Worm (Caenorhabditis elegans): ENCODE measurements around the gene pink-1.

Gene pink-1

ce11 chrII:5373275-5374047, 22.0 kb downstream of the pink-1 start, which contains the start of the genes agt-2 and F09E5.3 (continued):
- peak; percentile 88 for TF ChIP-seq nfya-1 (tag; optimal IDR thresholded peaks at IDR 0.05; ENCODE audit: insufficient read depth)
- TF ChIP-seq R02D3.7 (tag; optimal IDR thresholded peaks at IDR 0.05): peak; percentile 75
- TF ChIP-seq nhr-77 (tag; optimal IDR thresholded peaks at IDR 0.05): peak; percentile 4
- TF ChIP-seq ama-1 (optimal IDR thresholded peaks at IDR 0.05): peak; percentile 77
- TF ChIP-seq tbx-2 (tag; optimal IDR thresholded peaks at IDR 0.05): peak; percentile 73

DNA sequence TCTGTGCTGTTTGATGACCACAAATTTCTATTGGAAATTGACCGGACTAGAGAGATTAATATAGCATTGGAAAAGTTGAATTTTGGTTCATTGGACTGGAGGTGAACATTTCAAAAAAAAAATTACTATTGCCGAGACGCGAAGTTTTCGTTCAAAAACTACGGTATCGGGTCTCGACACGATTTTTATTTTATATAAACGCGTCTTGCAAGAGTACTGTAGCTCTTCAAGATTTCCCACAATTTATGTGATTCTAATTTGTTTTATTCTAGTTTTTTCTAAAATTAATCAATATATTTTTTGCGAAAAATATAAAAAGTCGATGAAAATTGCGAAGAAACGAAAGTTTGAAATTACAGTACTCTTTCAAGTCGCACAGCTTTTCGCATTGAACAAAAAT, 24.9 kb downstream of the pink-1 start, which contains the start of gene F09E5.12:
Gene F09E5.12, minus strand, starts transcription at position 101 of the 400 bp plus-strand sequence.
- TF ChIP-seq nhr-25 (tag; optimal IDR thresholded peaks at IDR 0.05) (no peak), skn-1 (tag; optimal IDR thresholded peaks at IDR 0.05) (no peak), fos-1 (tag; optimal IDR thresholded peaks at IDR 0.05) (no peak), ZK546.5 (tag; optimal IDR thresholded peaks at IDR 0.05) (no peak), zag-1 (tag; optimal IDR thresholded peaks at IDR 0.05) (no peak), nhr-23 (tag; optimal IDR thresholded peaks at IDR 0.05) (no peak), nhr-237 (tag; optimal IDR thresholded peaks at IDR 0.05) (no peak), sea-2 (GFP tag; optimal IDR thresholded peaks at IDR 0.05) (no peak), lin-39 (tag; optimal IDR thresholded peaks at IDR 0.05) (no peak), R02D3.7 (tag; optimal IDR thresholded peaks at IDR 0.05) (no peak), pqm-1 (tag; optimal IDR thresholded peaks at IDR 0.05) (no peak), nhr-28 (tag; optimal IDR thresholded peaks at IDR 0.05) (no peak), fkh-10 (GFP tag; optimal IDR thresholded peaks at IDR 0.05) (no peak), egl-27 (tag; optimal IDR thresholded peaks at IDR 0.05) (no peak), elt-2 (tag; optimal IDR thresholded peaks at IDR 0.05) (no peak)

DNA sequence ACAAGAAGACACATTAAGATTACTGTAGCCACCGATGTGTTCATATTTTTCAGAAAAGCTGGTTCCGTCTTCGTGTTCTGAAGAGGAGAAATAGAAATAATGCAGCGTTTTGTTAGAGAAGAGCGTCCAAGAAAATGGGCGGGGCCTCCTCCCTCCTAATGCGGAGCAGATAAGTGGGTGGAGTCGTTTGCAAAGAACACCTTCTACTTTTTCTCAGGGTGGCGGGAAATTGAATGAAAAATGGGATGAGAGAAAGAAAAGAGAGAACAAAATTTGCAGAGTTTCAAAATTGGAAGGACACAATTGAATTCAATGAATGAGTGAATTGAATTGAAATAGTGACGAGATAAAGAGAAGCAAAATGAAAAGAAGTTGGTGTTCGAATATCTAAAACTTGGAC, 29.8 kb downstream of the pink-1 start, which contains the start of gene F09E5.16:
Gene F09E5.16, minus strand, starts transcription at position 101 of the 400 bp plus-strand sequence.
- TF ChIP-seq skn-1 (tag; optimal IDR thresholded peaks at IDR 0.05) (no peak), ztf-11 (tag; optimal IDR thresholded peaks at IDR 0.05) (no peak), ZK546.5 (tag; optimal IDR thresholded peaks at IDR 0.05) (no peak), eor-1 (tag; optimal IDR thresholded peaks at IDR 0.05) (no peak), fkh-2 (tag; optimal IDR thresholded peaks at IDR 0.05) (no peak), mml-1 (tag; optimal IDR thresholded peaks at IDR 0.05) (no peak), ceh-9 (tag; optimal IDR thresholded peaks at IDR 0.05) (no peak), daf-12 (tag; optimal IDR thresholded peaks at IDR 0.05) (no peak), aly-2 (tag; optimal IDR thresholded peaks at IDR 0.05) (no peak), lsy-12 (tag; optimal IDR thresholded peaks at IDR 0.05) (no peak), R02D3.7 (tag; optimal IDR thresholded peaks at IDR 0.05) (no peak), nhr-76 (tag; optimal IDR thresholded peaks at IDR 0.05) (no peak)

- TF ChIP-seq unc-62 (GFP tag; optimal IDR thresholded peaks at IDR 0.05) (no peak), sea-2 (GFP tag; optimal IDR thresholded peaks at IDR 0.05) (no peak), snpc-4 (tag; optimal IDR thresholded peaks at IDR 0.05) (no peak), hmg-11 (tag; optimal IDR thresholded peaks at IDR 0.05) (no peak), nhr-77 (tag; optimal IDR thresholded peaks at IDR 0.05) (no peak), tbx-2 (tag; optimal IDR thresholded peaks at IDR 0.05) (no peak), fkh-10 (GFP tag; optimal IDR thresholded peaks at IDR 0.05) (no peak), eor-1 (tag; optimal IDR thresholded peaks at IDR 0.05) (no peak), zag-1 (tag; optimal IDR thresholded peaks at IDR 0.05) (no peak), nhr-25 (tag; optimal IDR thresholded peaks at IDR 0.05) (no peak), nhr-67 (tag; optimal IDR thresholded peaks at IDR 0.05) (no peak), egl-27 (tag; optimal IDR thresholded peaks at IDR 0.05) (no peak), ceh-16 (tag; optimal IDR thresholded peaks at IDR 0.05) (no peak), elt-1 (tag; optimal IDR thresholded peaks at IDR 0.05) (no peak), ceh-28 (tag; optimal IDR thresholded peaks at IDR 0.05) (no peak)
These were observed 31.0 kb downstream of the pink-1 start for ce11 chrII:5364516-5364915.

- TF ChIP-seq nhr-67 (tag; optimal IDR thresholded peaks at IDR 0.05) (no peak), lin-15B (tag; optimal IDR thresholded peaks at IDR 0.05) (no peak), nhr-25 (tag; optimal IDR thresholded peaks at IDR 0.05) (no peak), ceh-9 (tag; optimal IDR thresholded peaks at IDR 0.05) (no peak), pha-4 (tag; optimal IDR thresholded peaks at IDR 0.05) (no peak), fos-1 (tag; optimal IDR thresholded peaks at IDR 0.05) (no peak), sea-2 (GFP tag; optimal IDR thresholded peaks at IDR 0.05) (no peak), zag-1 (tag; optimal IDR thresholded peaks at IDR 0.05) (no peak), R02D3.7 (tag; optimal IDR thresholded peaks at IDR 0.05) (no peak), elt-2 (tag; optimal IDR thresholded peaks at IDR 0.05) (no peak), nhr-12 (tag; optimal IDR thresholded peaks at IDR 0.05) (no peak), snpc-4 (tag; optimal IDR thresholded peaks at IDR 0.05) (no peak), skn-1 (tag; optimal IDR thresholded peaks at IDR 0.05) (no peak), nfya-1 (tag; optimal IDR thresholded peaks at IDR 0.05; ENCODE audit: insufficient read depth) (no peak), ceh-82 (tag; optimal IDR thresholded peaks at IDR 0.05) (no peak), eor-1 (tag; optimal IDR thresholded peaks at IDR 0.05) (no peak)
These were observed 36.2 kb downstream of the pink-1 start, which contains the start of gene sec-6 for ce11 chrII:5359252-5359651. sec-6 (plus strand) TSS chrII:5359552.
